Worm (Caenorhabditis elegans) whole organism, L4/young adult: Measurements from ENCODE around the gene nhr-143.

Experiments used
- W03F9.2 ChIP-seq: fragments of 150-350 bp; optimal IDR thresholded peaks from 2 replicates; lab custom pipeline; 2014; ENCODE audit warnings: missing biosample characterization, missing genetic modification characterization
- dao-5 ChIP-seq: sonication (generic microtip); optimal IDR thresholded peaks from 2 replicates; lab custom pipeline; 2016; ENCODE audit warnings: missing genotype, missing genetic modification characterization, moderate library complexity, missing compliant biosample characterization

DNA sequence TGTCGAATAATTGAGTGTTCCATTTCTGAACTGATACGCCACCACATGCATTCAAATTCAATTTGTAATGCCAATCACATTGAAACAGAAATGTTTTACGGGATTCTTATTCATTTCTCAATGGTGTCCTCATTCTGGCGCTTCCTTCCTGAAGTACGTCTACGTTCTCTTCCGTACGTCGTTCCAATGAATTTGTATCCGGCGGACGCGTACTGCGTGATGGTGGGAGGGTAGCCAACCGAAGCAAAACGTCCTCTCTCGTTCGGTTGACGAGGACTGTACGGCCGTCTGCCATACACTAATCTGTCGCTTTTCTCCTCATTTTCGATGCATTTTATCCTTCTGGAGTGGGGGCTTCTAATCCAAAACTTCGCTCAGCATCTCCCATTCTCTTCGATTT is 24.9 kb downstream of the nhr-143 start:
- TF ChIP-seq W03F9.2 (tag; lab: Kevin White, UChicago) (no peak), dao-5 (tag; lab: Kevin White, UChicago) (no peak)
